Fruit fly (Drosophila melanogaster) whole organism, wandering third instar larva: ENCODE results near the gene CG31528.

Experiments used
- Abd-B ChIP-seq: fragments of >200 bp; optimal IDR thresholded peaks from 2 replicates; lab custom pipeline; 2017; ENCODE audit warnings: missing biosample characterization, missing genetic modification characterization
- CG32264 ChIP-seq: fragments of 200-800 bp; sonication (Bioruptor generic); optimal IDR thresholded peaks from 2 replicates; lab custom pipeline; 2016; ENCODE audit warnings: missing biosample characterization, missing genetic modification characterization
- Dfd ChIP-seq: fragments of >200 bp; optimal IDR thresholded peaks from 2 replicates; lab custom pipeline; 2017; ENCODE audit warnings: missing biosample characterization, missing genetic modification characterization
- Dif ChIP-seq: fragments of 200-275, 200-300 bp; sonication (Bioruptor generic); optimal IDR thresholded peaks from 2 replicates; lab custom pipeline; 2018; ENCODE audit warnings: missing biosample characterization, missing genetic modification characterization; ENCODE audit not compliant: partially characterized antibody
- GATAd ChIP-seq: sonication (Bioruptor generic); optimal IDR thresholded peaks from 2 replicates; lab custom pipeline; 2016; ENCODE audit warnings: missing biosample characterization, missing genetic modification characterization
- HLH106 ChIP-seq: fragments of 200-800 bp; optimal IDR thresholded peaks from 3 replicates; lab custom pipeline; 2019; ENCODE audit warnings: missing biosample characterization, mild to moderate bottlenecking, missing genetic modification characterization, moderate library complexity
- Hnf4 ChIP-seq: fragments of 200-800 bp; sonication (Bioruptor generic); optimal IDR thresholded peaks from 2 replicates; lab custom pipeline; 2016; ENCODE audit warnings: missing biosample characterization, mild to moderate bottlenecking, missing genetic modification characterization
- Hr78 ChIP-seq: fragments of >200 bp; optimal IDR thresholded peaks from 2 replicates; lab custom pipeline; 2017; ENCODE audit warnings: missing biosample characterization, missing genetic modification characterization
- Hr83 ChIP-seq: fragments of 200-300 bp; sonication (Bioruptor generic); optimal IDR thresholded peaks from 2 replicates; lab custom pipeline; 2016; ENCODE audit warnings: missing biosample characterization, mild to moderate bottlenecking, missing genetic modification characterization, moderate library complexity; ENCODE audit not compliant: poor library complexity, severe bottlenecking
- Jra ChIP-seq: sonication (Bioruptor generic); optimal IDR thresholded peaks from 2 replicates; lab custom pipeline; 2016; ENCODE audit warnings: missing biosample characterization, missing genetic modification characterization
- Mio ChIP-seq: sonication (Bioruptor generic); optimal IDR thresholded peaks from 2 replicates; lab custom pipeline; 2016; ENCODE audit warnings: missing biosample characterization, missing genetic modification characterization
- Myc ChIP-seq: fragments of >200 bp; optimal IDR thresholded peaks from 2 replicates; lab custom pipeline; 2017
- OdsH ChIP-seq: fragments of 200-800 bp; sonication (Bioruptor generic); optimal IDR thresholded peaks from 2 replicates; lab custom pipeline; 2016; ENCODE audit warnings: missing biosample characterization, mild to moderate bottlenecking, missing genetic modification characterization
- Rel ChIP-seq, 2 experiments: fragments of 200-800 bp; sonication (Bioruptor generic) in 1 of 2; optimal IDR thresholded peaks; 2 replicates in 1 of 2; 3 replicates in 1 of 2; lab custom pipeline; 2016 to 2019; ENCODE audit warnings: mild to moderate bottlenecking in 2 of 2, missing biosample characterization in 2 of 2, missing genetic modification characterization in 2 of 2, moderate library complexity in 1 of 2
- Vsx2 ChIP-seq: fragments of 200-300, 225-300 bp; sonication (Bioruptor generic); optimal IDR thresholded peaks from 2 replicates; lab custom pipeline; 2018; ENCODE audit warnings: missing biosample characterization, missing genetic modification characterization; ENCODE audit not compliant: partially characterized antibody
- br ChIP-seq: fragments of 200-800 bp; sonication (Bioruptor generic); optimal IDR thresholded peaks from 2 replicates; lab custom pipeline; 2016; ENCODE audit warnings: missing biosample characterization, missing genetic modification characterization
- brk ChIP-seq: fragments of 200-800 bp; sonication (Bioruptor generic); optimal IDR thresholded peaks from 2 replicates; lab custom pipeline; 2016; ENCODE audit warnings: missing biosample characterization, mild to moderate bottlenecking, missing genetic modification characterization
- dl ChIP-seq, 2 experiments: fragments of 175-275, 200-275 bp in 1 of 2; fragments of 200-275 bp in 1 of 2; sonication (Bioruptor generic); optimal IDR thresholded peaks; lab custom pipeline; 2018; ENCODE audit warnings: mild to moderate bottlenecking in 2 of 2, missing biosample characterization in 2 of 2, missing genetic modification characterization in 2 of 2, moderate library complexity in 2 of 2; ENCODE audit not compliant: partially characterized antibody in 2 of 2, insufficient read depth in 1 of 2
- dmrt93B ChIP-seq: fragments of 200-800 bp; sonication (Bioruptor generic); optimal IDR thresholded peaks from 2 replicates; lab custom pipeline; 2018; ENCODE audit warnings: missing biosample characterization, mild to moderate bottlenecking, missing genetic modification characterization
- dsf ChIP-seq: sonication (Bioruptor generic); optimal IDR thresholded peaks from 2 replicates; lab custom pipeline; 2016; ENCODE audit warnings: missing biosample characterization, missing genetic modification characterization, borderline replicate concordance
- ey ChIP-seq: fragments of 200-800 bp; sonication (Bioruptor generic); optimal IDR thresholded peaks from 2 replicates; lab custom pipeline; 2016; ENCODE audit warnings: missing biosample characterization, missing genetic modification characterization
- foxo ChIP-seq, 2 experiments: fragments of 200-800 bp; sonication (Bioruptor generic); optimal IDR thresholded peaks; 2 replicates in 1 of 2; 3 replicates in 1 of 2; lab custom pipeline; 2016 to 2017; ENCODE audit warnings: missing biosample characterization in 2 of 2, missing genetic modification characterization in 2 of 2
- jim ChIP-seq: fragments of 175-275, 200-325 bp; sonication (Bioruptor generic); optimal IDR thresholded peaks from 2 replicates; lab custom pipeline; 2016; ENCODE audit warnings: missing biosample characterization, mild to moderate bottlenecking, missing genetic modification characterization
- lola ChIP-seq: fragments of >200 bp; optimal IDR thresholded peaks from 2 replicates; lab custom pipeline; 2017; ENCODE audit warnings: missing biosample characterization, missing genetic modification characterization
- pan ChIP-seq: fragments of >200 bp; optimal IDR thresholded peaks from 2 replicates; lab custom pipeline; 2017
- psq ChIP-seq: fragments of 200-800 bp; sonication (Bioruptor generic); optimal IDR thresholded peaks from 3 replicates; lab custom pipeline; 2017; ENCODE audit warnings: missing biosample characterization, mild to moderate bottlenecking, missing genetic modification characterization, moderate library complexity
- sage ChIP-seq: fragments of 200-800 bp; sonication (Bioruptor generic); optimal IDR thresholded peaks from 2 replicates; lab custom pipeline; 2016; ENCODE audit warnings: missing biosample characterization, mild to moderate bottlenecking, missing genetic modification characterization
- usp ChIP-seq: fragments of >200 bp; optimal IDR thresholded peaks from 2 replicates; lab custom pipeline; 2017; ENCODE audit warnings: missing biosample characterization, missing genetic modification characterization
- woc ChIP-seq: sonication (Bioruptor generic); optimal IDR thresholded peaks from 2 replicates; lab custom pipeline; 2016; ENCODE audit warnings: missing biosample characterization, mild to moderate bottlenecking, missing genetic modification characterization

CG31528 gene

dm6 chr3R:4403706-4404392, 12.4 kb upstream of the CG31528 start (continued):
- no peak for TF ChIP-seq jim
- no peak for TF ChIP-seq lola (GFP tag; lab: Kevin White, UChicago)
- TF ChIP-seq, all 38 proteins: peak for 16

- TF ChIP-seq lola (GFP tag; lab: Kevin White, UChicago) (no peak), OdsH (no peak), Hr83 (GFP tag; lab: Kevin White, UChicago) (no peak), Dif (no peak), Abd-B (GFP tag; lab: Kevin White, UChicago) (no peak), Rel (GFP tag; optimal IDR thresholded peaks at IDR 0.05; lab: Kevin White, UChicago) (no peak), Rel (tag; optimal IDR thresholded peaks at IDR 0.05; lab: Kevin White, UChicago) (no peak), Myc (lab: Kevin White, UChicago) (no peak), foxo (GFP tag; optimal IDR thresholded peaks at IDR 0.05; lab: Kevin White, UChicago) (no peak), br (GFP tag; lab: Kevin White, UChicago) (no peak), jim (no peak), Hr78 (GFP tag; lab: Kevin White, UChicago) (no peak), Jra (no peak), dl (GFP tag; optimal IDR thresholded peaks at IDR 0.05; lab: Kevin White, UChicago; ENCODE audit: insufficient read depth in 1 of 2, partially characterized antibody in 2 of 2) (no peak), usp (GFP tag; lab: Kevin White, UChicago) (no peak), dmrt93B (no peak), ey (no peak), Hnf4 (no peak), woc (GFP tag; lab: Kevin White, UChicago) (no peak), Dfd (GFP tag; lab: Kevin White, UChicago) (no peak), CG32264 (no peak)
- TF ChIP-seq, all 38 proteins: peak for 0
Observed at dm6 chr3R:4407325-4407724, 8.9 kb upstream of the CG31528 start.

dm6 chr3R:4419482-4419881, 3.2 kb downstream of the CG31528 start, which contains the start of gene CG32944:
Gene CG32944, minus strand, starts transcription at chr3R:4419578.
- TF ChIP-seq Mio (GFP tag; lab: Kevin White, UChicago) (no peak), Dif (peak; percentile 38), Vsx2 (GFP tag; lab: Kevin White, UChicago) (peak; percentile 58)

DNA sequence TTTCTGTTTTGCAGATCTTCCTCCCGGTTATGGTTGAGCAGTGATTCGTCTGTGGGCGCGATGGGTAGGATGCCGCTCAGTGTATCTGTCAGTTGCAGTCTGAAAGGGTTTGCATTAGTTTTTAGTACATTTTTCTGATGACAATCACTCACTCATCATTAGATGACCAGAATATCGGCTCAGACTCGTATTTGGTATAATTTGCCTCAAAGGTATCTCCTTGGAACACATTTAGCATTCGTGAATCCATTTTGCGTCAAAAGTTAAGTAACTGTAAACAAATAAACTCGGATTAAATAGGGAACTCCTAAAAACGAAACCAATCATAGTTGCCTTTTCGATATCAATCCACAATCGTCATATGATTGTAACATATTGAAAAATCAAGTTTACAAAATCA, 10.5 kb downstream of the CG31528 start, which contains the start of gene CG31525:
TSS of gene CG31525 (plus strand) at position 301 of the 400 bp plus-strand sequence.
- no peak for TF ChIP-seq dl (GFP tag; optimal IDR thresholded peaks at IDR 0.05; lab: Kevin White, UChicago; ENCODE audit: insufficient read depth in 1 of 2, partially characterized antibody in 2 of 2)
- no peak for TF ChIP-seq sage
- no peak for TF ChIP-seq CG32264
- no peak for TF ChIP-seq GATAd (GFP tag; lab: Kevin White, UChicago)
- TF ChIP-seq pan (lab: Kevin White, UChicago): no peak
- no peak for TF ChIP-seq dsf (GFP tag; lab: Kevin White, UChicago)
- no peak for TF ChIP-seq jim
- no peak for TF ChIP-seq Jra
- TF ChIP-seq HLH106 (tag; lab: Kevin White, UChicago): no peak
- TF ChIP-seq psq (GFP tag; lab: Kevin White, UChicago): no peak

dm6 chr3R:4428585-4429464, 12.6 kb downstream of the CG31528 start, which contains the start of gene srl:
Gene srl, minus strand, starts transcription at chr3R:4429335.
- TF ChIP-seq Hr83 (GFP tag; lab: Kevin White, UChicago) (peak; percentile 40), Rel (GFP tag; optimal IDR thresholded peaks at IDR 0.05; lab: Kevin White, UChicago) (no peak), Rel (tag; optimal IDR thresholded peaks at IDR 0.05; lab: Kevin White, UChicago) (peak; percentile 66), Myc (lab: Kevin White, UChicago) (peak; percentile 61), brk (GFP tag; lab: Kevin White, UChicago) (no peak)
- TF ChIP-seq, all 38 proteins: peak for 3
